Worm (Caenorhabditis elegans) whole organism, L2 larva: ENCODE measurements around the gene F44D12.6.

Source experiments
- lin-39 ChIP-seq: fragments of 150-350 bp; optimal IDR thresholded peaks from 2 replicates; lab custom pipeline; 2014; ENCODE audit warnings: missing biosample characterization, missing genetic modification reagents, missing genetic modification characterization
- lsy-2 ChIP-seq, 2 experiments: fragments of 150-350 bp in 1 of 2; sonication (generic microtip) in 1 of 2; optimal IDR thresholded peaks; 2 replicates each; lab custom pipeline; 2014 to 2017; ENCODE audit warnings: missing biosample characterization in 2 of 2, missing genetic modification characterization in 2 of 2
- mab-5 ChIP-seq: fragments of 150-350 bp; optimal IDR thresholded peaks from 2 replicates; lab custom pipeline; 2014; ENCODE audit warnings: missing biosample characterization, missing genetic modification characterization
- mbf-1 ChIP-seq: sonication (generic microtip); optimal IDR thresholded peaks from 2 replicates; lab custom pipeline; 2017; ENCODE audit warnings: missing biosample characterization, missing genetic modification characterization
- nhr-10 ChIP-seq: sonication (generic microtip); optimal IDR thresholded peaks from 2 replicates; lab custom pipeline; 2017; ENCODE audit warnings: missing biosample characterization, missing genetic modification characterization

ce11 chrIV:10040803-10041202 lies 7.7 kb downstream of the F44D12.6 start, which contains the start of gene dhs-31:
- TF ChIP-seq nhr-10 (no peak), mab-5 (tag; lab: Kevin White, UChicago) (no peak), lin-39 (tag; lab: Kevin White, UChicago) (no peak), mbf-1 (tag; lab: Kevin White, UChicago) (no peak), lsy-2 (tag; optimal IDR thresholded peaks at IDR 0.05; lab: Kevin White, UChicago) (no peak)
